Fruit fly (Drosophila melanogaster) whole organism, embryonic: ENCODE results near the gene Mnn1.
A peak's percentile ranks its signal among the peaks of the same experiment; 100 is the strongest.

Experiments
- Atf-2 ChIP-seq: fragments of 200-800 bp; sonication (Bioruptor generic); optimal IDR thresholded peaks from 2 replicates; lab custom pipeline; 2016; ENCODE audit warnings: missing biosample characterization, missing genetic modification characterization
- Blimp-1 ChIP-seq: fragments of 200-800 bp; sonication (Bioruptor generic); optimal IDR thresholded peaks from 3 replicates; lab custom pipeline; 2018; ENCODE audit warnings: missing biosample characterization, missing genetic modification characterization, mild to moderate bottlenecking, moderate library complexity, missing genetic modification reagents
- CG10366 ChIP-seq: fragments of 200-800 bp; sonication (Bioruptor generic); IDR thresholded peaks from 2 replicates; pipeline ENCODE4 v1.3.6; 2022; ENCODE audit warnings: missing biosample characterization, missing genetic modification characterization
- CG12104 ChIP-seq: fragments of 200-800 bp; sonication (Bioruptor generic); optimal IDR thresholded peaks from 3 replicates; lab custom pipeline; 2016; ENCODE audit warnings: missing biosample characterization, missing genetic modification characterization
- CG13296 ChIP-seq: fragments of 200-800 bp; sonication (Bioruptor generic); optimal IDR thresholded peaks from 3 replicates; lab custom pipeline; 2018; ENCODE audit warnings: missing biosample characterization, mild to moderate bottlenecking, missing genetic modification characterization
- CG13775 ChIP-seq: fragments of 200-800 bp; sonication (Bioruptor generic); optimal IDR thresholded peaks from 3 replicates; lab custom pipeline; 2017; ENCODE audit warnings: missing biosample characterization, mild to moderate bottlenecking, missing genetic modification characterization
- CG14441 ChIP-seq: fragments of 200-800 bp; sonication (Bioruptor generic); IDR thresholded peaks from 2 replicates; pipeline ENCODE4 v1.3.6; 2022; ENCODE audit warnings: missing biosample characterization, missing genetic modification characterization
- CG15011 ChIP-seq: fragments of 200-800 bp; sonication (Bioruptor generic); optimal IDR thresholded peaks from 3 replicates; lab custom pipeline; 2018; ENCODE audit warnings: missing biosample characterization, mild to moderate bottlenecking, missing genetic modification characterization
- CG18262 ChIP-seq: fragments of 200-800 bp; optimal IDR thresholded peaks from 3 replicates; lab custom pipeline; 2019; ENCODE audit warnings: missing biosample characterization, mild to moderate bottlenecking, missing genetic modification characterization, moderate library complexity
- CG1832 ChIP-seq: fragments of 200-800 bp; sonication (Bioruptor generic); optimal IDR thresholded peaks from 2 replicates; lab custom pipeline; 2017; ENCODE audit warnings: missing biosample characterization, mild to moderate bottlenecking, missing genetic modification characterization, inconsistent platforms
- CG2116 ChIP-seq: fragments of 200-800 bp; sonication (Bioruptor generic); optimal IDR thresholded peaks from 3 replicates; lab custom pipeline; 2018; ENCODE audit warnings: missing biosample characterization, mild to moderate bottlenecking, missing genetic modification characterization
- CG30431 ChIP-seq: fragments of 200-800 bp; sonication (Bioruptor generic); optimal IDR thresholded peaks from 2 replicates; lab custom pipeline; 2017; ENCODE audit warnings: missing biosample characterization, missing genetic modification characterization
- CG3163 ChIP-seq: fragments of 200-800 bp; sonication (Bioruptor generic); optimal IDR thresholded peaks from 3 replicates; lab custom pipeline; 2016; ENCODE audit warnings: missing biosample characterization, missing genetic modification characterization
- CG4328 ChIP-seq: fragments of 200-800 bp; sonication (Bioruptor generic); optimal IDR thresholded peaks from 3 replicates; lab custom pipeline; 2017; ENCODE audit warnings: missing biosample characterization, missing genetic modification reagents, missing genetic modification characterization
- CG4854 ChIP-seq: fragments of 200-800 bp; sonication (Bioruptor generic); optimal IDR thresholded peaks from 2 replicates; lab custom pipeline; 2016; ENCODE audit warnings: missing biosample characterization, missing genetic modification characterization, inconsistent platforms
- CG6254 ChIP-seq: fragments of 200-800 bp; sonication (Bioruptor generic); optimal IDR thresholded peaks from 3 replicates; lab custom pipeline; 2017; ENCODE audit warnings: mild to moderate bottlenecking, missing biosample characterization, missing genetic modification reagents, missing genetic modification characterization
- CG7987 ChIP-seq: fragments of 200-800 bp; sonication (Bioruptor generic); optimal IDR thresholded peaks from 2 replicates; lab custom pipeline; 2018; ENCODE audit warnings: missing biosample characterization, mild to moderate bottlenecking, missing genetic modification characterization, moderate library complexity
- CG8290 ChIP-seq, 3 experiments: fragments of 200-800 bp; sonication (Bioruptor generic); optimal IDR thresholded peaks; 2 replicates each; lab custom pipeline; 2016 to 2019; ENCODE audit warnings: missing biosample characterization in 3 of 3, missing genetic modification characterization in 3 of 3, mild to moderate bottlenecking in 2 of 3, moderate library complexity in 1 of 3
- CG9437 ChIP-seq: fragments of 200-800 bp; sonication (Bioruptor generic); optimal IDR thresholded peaks from 2 replicates; lab custom pipeline; 2018; ENCODE audit warnings: missing biosample characterization, mild to moderate bottlenecking, missing genetic modification characterization
- D19A ChIP-seq: fragments of 200-800 bp; optimal IDR thresholded peaks from 3 replicates; lab custom pipeline; 2019; ENCODE audit warnings: missing biosample characterization, mild to moderate bottlenecking, missing genetic modification characterization, moderate library complexity
- Dip2 ChIP-seq: fragments of 200-800 bp; sonication (Bioruptor generic); IDR thresholded peaks from 2 replicates; pipeline ENCODE4 v1.3.6; 2022; ENCODE audit warnings: missing biosample characterization, missing genetic modification characterization
- GATAe ChIP-seq: fragments of 200-800 bp; sonication (Bioruptor generic); conservative IDR thresholded peaks from 2 replicates; pipeline ENCODE4 v1.3.6; 2022; ENCODE audit warnings: missing biosample characterization, missing genetic modification characterization
- Hand ChIP-seq: fragments of 200-800 bp; sonication (Bioruptor generic); optimal IDR thresholded peaks from 2 replicates; lab custom pipeline; 2017; ENCODE audit warnings: mild to moderate bottlenecking, missing biosample characterization, missing genetic modification reagents, missing genetic modification characterization
- Sox100B ChIP-seq: fragments of 200-800 bp; sonication (Bioruptor generic); optimal IDR thresholded peaks from 3 replicates; lab custom pipeline; 2018; ENCODE audit warnings: missing biosample characterization, mild to moderate bottlenecking, missing genetic modification characterization
- Sox102F ChIP-seq: fragments of 200-800 bp; sonication (Bioruptor generic); optimal IDR thresholded peaks from 2 replicates; lab custom pipeline; 2018; ENCODE audit warnings: missing biosample characterization, mild to moderate bottlenecking, missing genetic modification characterization, moderate library complexity
- Spps ChIP-seq: fragments of 200-800 bp; sonication (Bioruptor generic); optimal IDR thresholded peaks from 2 replicates; lab custom pipeline; 2018; ENCODE audit warnings: missing biosample characterization, mild to moderate bottlenecking, missing genetic modification characterization
- Xbp1 ChIP-seq: fragments of 200-800 bp; sonication (Bioruptor generic); optimal IDR thresholded peaks from 3 replicates; lab custom pipeline; 2016; ENCODE audit warnings: missing biosample characterization, mild to moderate bottlenecking, missing genetic modification characterization
- abd-A ChIP-seq: fragments of 200-800 bp; sonication (Bioruptor generic); optimal IDR thresholded peaks from 3 replicates; lab custom pipeline; 2019; ENCODE audit warnings: missing biosample characterization, mild to moderate bottlenecking, missing genetic modification characterization, moderate library complexity
- btn ChIP-seq: fragments of 200-800 bp; sonication (Bioruptor generic); optimal IDR thresholded peaks from 2 replicates; lab custom pipeline; 2016; ENCODE audit warnings: missing biosample characterization, missing genetic modification characterization
- crol ChIP-seq: fragments of 200-800 bp; sonication (Bioruptor generic); IDR thresholded peaks from 2 replicates; pipeline ENCODE4 v1.3.6; 2022; ENCODE audit warnings: missing biosample characterization, missing genetic modification characterization
- dan ChIP-seq: fragments of 200-800 bp; sonication (Bioruptor generic); IDR thresholded peaks from 2 replicates; pipeline ENCODE4 v1.3.6; 2022; ENCODE audit warnings: missing biosample characterization, missing genetic modification characterization
- eyg ChIP-seq: fragments of 200-800 bp; sonication (Bioruptor generic); optimal IDR thresholded peaks from 3 replicates; lab custom pipeline; 2016; ENCODE audit warnings: missing biosample characterization, missing genetic modification characterization
- ftz-f1 ChIP-seq: fragments of 200-800 bp; sonication (Bioruptor generic); optimal IDR thresholded peaks from 2 replicates; lab custom pipeline; 2016; ENCODE audit warnings: missing biosample characterization, missing genetic modification characterization
- gcm ChIP-seq: fragments of 200-800 bp; sonication (Bioruptor generic); optimal IDR thresholded peaks from 2 replicates; lab custom pipeline; 2019; ENCODE audit warnings: missing biosample characterization, mild to moderate bottlenecking, missing genetic modification characterization, moderate library complexity
- gt ChIP-seq: fragments of 200-800 bp; sonication (Bioruptor generic); IDR thresholded peaks from 2 replicates; pipeline ENCODE4 v1.3.6; 2022; ENCODE audit warnings: missing biosample characterization, missing genetic modification characterization
- ken ChIP-seq: fragments of 200-800 bp; sonication (Bioruptor generic); IDR thresholded peaks from 3 replicates; pipeline ENCODE4 v1.3.6; 2022; ENCODE audit warnings: missing biosample characterization, missing genetic modification characterization
- lov ChIP-seq, 2 experiments: fragments of 200-800 bp in 1 of 2; fragments of >200 bp in 1 of 2; sonication (Bioruptor generic) in 1 of 2; IDR thresholded peaks in 1 of 2; optimal IDR thresholded peaks in 1 of 2; 2 replicates in 1 of 2; 3 replicates in 1 of 2; pipeline versions ENCODE4 v1.3.6 to Lab custom; 2017 to 2022; ENCODE audit warnings: missing biosample characterization in 1 of 2, missing genetic modification characterization in 1 of 2
- nmo ChIP-seq: fragments of 200-800 bp; sonication (Bioruptor generic); optimal IDR thresholded peaks from 2 replicates; lab custom pipeline; 2018; ENCODE audit warnings: missing biosample characterization, mild to moderate bottlenecking, missing genetic modification characterization, moderate library complexity
- onecut ChIP-seq: fragments of 200-800 bp; sonication (Bioruptor generic); IDR thresholded peaks from 2 replicates; pipeline ENCODE4 v1.3.6; 2022; ENCODE audit warnings: missing biosample characterization, missing genetic modification characterization
- prd ChIP-seq, 3 experiments: fragments of >200 bp in 2 of 3; fragments of 200-800 bp in 1 of 3; sonication (Bioruptor generic) in 1 of 3; optimal IDR thresholded peaks in 2 of 3; IDR thresholded peaks in 1 of 3; 2 replicates in 2 of 3; 3 replicates in 1 of 3; pipeline versions ENCODE4 v1.3.6 to Lab custom; 2017 to 2022; ENCODE audit warnings: missing biosample characterization in 1 of 3, missing genetic modification characterization in 1 of 3
- psq ChIP-seq: fragments of 200-800 bp; sonication (Bioruptor generic); optimal IDR thresholded peaks from 2 replicates; lab custom pipeline; 2017; ENCODE audit warnings: missing biosample characterization, missing genetic modification characterization
- row ChIP-seq: fragments of 200-800 bp; sonication (Bioruptor generic); IDR thresholded peaks from 3 replicates; pipeline ENCODE4 v1.3.6; 2022; ENCODE audit warnings: missing biosample characterization, missing genetic modification characterization
- run ChIP-seq: fragments of 200-800 bp; sonication (Bioruptor generic); optimal IDR thresholded peaks from 3 replicates; lab custom pipeline; 2018; ENCODE audit warnings: missing biosample characterization, mild to moderate bottlenecking, missing genetic modification characterization
- sd ChIP-seq: fragments of 200-800 bp; sonication (Bioruptor generic); optimal IDR thresholded peaks from 3 replicates; lab custom pipeline; 2018; ENCODE audit warnings: missing biosample characterization, mild to moderate bottlenecking, missing genetic modification characterization, moderate library complexity
- sens ChIP-seq: fragments of 200-800 bp; sonication (Bioruptor generic); peaks from one replicate; lab custom pipeline; 2016; ENCODE audit warnings: missing biosample characterization, missing genetic modification characterization
- slbo ChIP-seq: fragments of 200-800 bp; sonication (Bioruptor generic); IDR thresholded peaks from 2 replicates; pipeline ENCODE4 v1.3.6; 2022; ENCODE audit warnings: missing biosample characterization, missing genetic modification characterization
- sna ChIP-seq: fragments of 200-800 bp; sonication (Bioruptor generic); IDR thresholded peaks from 2 replicates; pipeline ENCODE4 v1.3.6; 2022; ENCODE audit warnings: missing biosample characterization, missing genetic modification characterization; ENCODE audit not compliant: partially characterized antibody
- tup ChIP-seq: fragments of 200-800 bp; sonication (Bioruptor generic); optimal IDR thresholded peaks from 2 replicates; lab custom pipeline; 2016; ENCODE audit warnings: missing biosample characterization, mild to moderate bottlenecking, missing genetic modification characterization, moderate library complexity
- vvl ChIP-seq: fragments of 200-800 bp; sonication (Bioruptor generic); IDR thresholded peaks from 2 replicates; pipeline ENCODE4 v1.3.6; 2022; ENCODE audit warnings: missing biosample characterization, missing genetic modification characterization
- wdn ChIP-seq: fragments of 200-800 bp; sonication (Bioruptor generic); IDR thresholded peaks from 2 replicates; pipeline ENCODE4 v1.3.6; 2022; ENCODE audit warnings: missing biosample characterization, missing genetic modification characterization

Gene Mnn1

dm6 chr2L:7032517-7032951, 23.6 kb upstream of the Mnn1 start, which contains the start of the genes Rab30 and Caper (continued):
- TF ChIP-seq CG12104 (GFP tag; lab: Kevin White, UChicago) (peak; percentile 33), gt (GFP tag; lab: Robert Waterston, UW) (no peak), Blimp-1 (GFP tag; lab: Kevin White, UChicago) (no peak), crol (GFP tag; lab: Robert Waterston, UW) (no peak), CG10366 (GFP tag; lab: Robert Waterston, UW) (no peak), run (tag; lab: Kevin White, UChicago) (no peak), gcm (GFP tag; lab: Kevin White, UChicago) (peak; percentile 45), slbo (GFP tag; lab: Robert Waterston, UW) (peak; percentile 79), GATAe (GFP tag; lab: Robert Waterston, UW) (no peak), CG14441 (peak; percentile 50), CG2116 (GFP tag; lab: Kevin White, UChicago) (peak; percentile 99), eyg (GFP tag; lab: Kevin White, UChicago) (peak; percentile 16), CG30431 (GFP tag; lab: Kevin White, UChicago) (no peak), sens (GFP tag; lab: Kevin White, UChicago) (peak; percentile 91), CG7987 (peak; percentile 52), Sox100B (GFP tag; lab: Kevin White, UChicago) (no peak), Hand (GFP tag; lab: Kevin White, UChicago) (no peak), D19A (tag; lab: Kevin White, UChicago) (peak; percentile 32), dan (GFP tag; lab: Robert Waterston, UW) (no peak), CG18262 (tag; lab: Kevin White, UChicago) (peak; percentile 9), btn (GFP tag; lab: Kevin White, UChicago) (no peak), psq (GFP tag; lab: Kevin White, UChicago) (no peak), lov (optimal IDR thresholded peaks at IDR 0.05; lab: Kevin White, UChicago) (no peak), lov (GFP tag; IDR thresholded peaks at IDR 0.05; lab: Robert Waterston, UW) (no peak), abd-A (no peak), Spps (tag; lab: Kevin White, UChicago) (no peak), CG8290 (GFP tag; optimal IDR thresholded peaks at IDR 0.05; lab: Kevin White, UChicago) (peak; percentile 61), CG8290 (tag; optimal IDR thresholded peaks at IDR 0.05; lab: Kevin White, UChicago) (peak in 1 of 2 experiments; percentile 87), CG13775 (GFP tag; lab: Kevin White, UChicago) (peak; percentile 21), vvl (peak; percentile 56), CG13296 (GFP tag; lab: Kevin White, UChicago) (peak; percentile 12), Sox102F (GFP tag; lab: Kevin White, UChicago) (no peak), prd (optimal IDR thresholded peaks at IDR 0.05; lab: Kevin White, UChicago) (no peak), prd (GFP tag; IDR thresholded peaks at IDR 0.05; lab: Robert Waterston, UW) (peak; percentile 57; the same call in 2 of the 3 replicates), Xbp1 (peak; percentile 63), row (GFP tag; lab: Robert Waterston, UW) (peak; percentile 72), CG3163 (GFP tag; lab: Kevin White, UChicago) (peak; percentile 29), tup (GFP tag; lab: Kevin White, UChicago) (no peak), CG9437 (peak; percentile 72), wdn (GFP tag; lab: Robert Waterston, UW) (no peak), Dip2 (no peak), ken (GFP tag; lab: Robert Waterston, UW) (peak; percentile 52; the same call in 1 of the 3 replicates), CG15011 (GFP tag; lab: Kevin White, UChicago) (no peak), CG6254 (GFP tag; lab: Kevin White, UChicago) (no peak), Atf-2 (no peak), CG1832 (GFP tag; lab: Kevin White, UChicago) (no peak), sna (GFP tag; lab: Robert Waterston, UW) (peak; percentile 95), CG4328 (GFP tag; lab: Kevin White, UChicago) (no peak), nmo (GFP tag; lab: Kevin White, UChicago) (peak; percentile 88), sd (tag; lab: Kevin White, UChicago) (peak; percentile 94), CG4854 (GFP tag; lab: Kevin White, UChicago) (peak; percentile 27), onecut (GFP tag; lab: Robert Waterston, UW) (peak; percentile 42), ftz-f1 (peak; percentile 1)
